Worm (Caenorhabditis elegans) whole organism, young adult: Measurements from ENCODE around the gene paqr-3.

Source experiments
- attf-3 ChIP-seq: fragments of 200-800 bp; sonication (Bioruptor generic); conservative IDR thresholded peaks from 2 replicates; pipeline ENCODE4 v1.3.6; 2022; ENCODE audit warnings: missing genetic modification reagents, missing genetic modification characterization, missing compliant biosample characterization
- ceh-100 ChIP-seq: fragments of 200-800 bp; sonication (Bioruptor generic); IDR thresholded peaks from 2 replicates; pipeline ENCODE4 v1.3.6; 2022; ENCODE audit warnings: missing genetic modification reagents, missing genetic modification characterization, missing compliant biosample characterization
- ceh-91 ChIP-seq: fragments of 200-800 bp; sonication (Bioruptor generic); IDR thresholded peaks from 2 replicates; pipeline ENCODE4 v1.3.6; 2022; ENCODE audit warnings: missing genetic modification reagents, missing genetic modification characterization, missing compliant biosample characterization
- mcd-1 ChIP-seq: fragments of 200-800 bp; sonication (Bioruptor generic); IDR thresholded peaks from 2 replicates; pipeline ENCODE4 v1.3.6; 2022; ENCODE audit warnings: missing genetic modification reagents, missing genetic modification characterization, missing compliant biosample characterization
- nhr-27 ChIP-seq: fragments of 200-800 bp; sonication (Bioruptor generic); optimal IDR thresholded peaks from 2 replicates; lab custom pipeline; 2018; ENCODE audit warnings: mild to moderate bottlenecking, missing genetic modification characterization, moderate library complexity, missing compliant biosample characterization

- TF ChIP-seq attf-3 (GFP tag; lab: Robert Waterston, UW) (no peak), ceh-91 (GFP tag; lab: Robert Waterston, UW) (no peak), ceh-100 (GFP tag; lab: Robert Waterston, UW) (no peak), mcd-1 (GFP tag; lab: Robert Waterston, UW) (no peak), nhr-27 (no peak)
These were observed 38.5 kb upstream of the paqr-3 start, which contains the start of gene F55B11.7 for ce11 chrIV:14421938-14422337.
